Fruit fly (Drosophila melanogaster) whole organism, wandering third instar larva: ENCODE results near the gene CG11878.

ENCODE experiments used
- Dif ChIP-seq: fragments of 200-275, 200-300 bp; sonication (Bioruptor generic); optimal IDR thresholded peaks from 2 replicates; lab custom pipeline; 2018; ENCODE audit warnings: missing biosample characterization, missing genetic modification characterization; ENCODE audit not compliant: partially characterized antibody
- Hnf4 ChIP-seq: fragments of 200-800 bp; sonication (Bioruptor generic); optimal IDR thresholded peaks from 2 replicates; lab custom pipeline; 2016; ENCODE audit warnings: missing biosample characterization, mild to moderate bottlenecking, missing genetic modification characterization
- Myc ChIP-seq: fragments of >200 bp; optimal IDR thresholded peaks from 2 replicates; lab custom pipeline; 2017
- OdsH ChIP-seq: fragments of 200-800 bp; sonication (Bioruptor generic); optimal IDR thresholded peaks from 2 replicates; lab custom pipeline; 2016; ENCODE audit warnings: missing biosample characterization, mild to moderate bottlenecking, missing genetic modification characterization
- Rel ChIP-seq, 2 experiments: fragments of 200-800 bp; sonication (Bioruptor generic) in 1 of 2; optimal IDR thresholded peaks; 2 replicates in 1 of 2; 3 replicates in 1 of 2; lab custom pipeline; 2016 to 2019; ENCODE audit warnings: mild to moderate bottlenecking in 2 of 2, missing biosample characterization in 2 of 2, missing genetic modification characterization in 2 of 2, moderate library complexity in 1 of 2
- dsf ChIP-seq: sonication (Bioruptor generic); optimal IDR thresholded peaks from 2 replicates; lab custom pipeline; 2016; ENCODE audit warnings: missing biosample characterization, missing genetic modification characterization, borderline replicate concordance
- foxo ChIP-seq, 2 experiments: fragments of 200-800 bp; sonication (Bioruptor generic); optimal IDR thresholded peaks; 2 replicates in 1 of 2; 3 replicates in 1 of 2; lab custom pipeline; 2016 to 2017; ENCODE audit warnings: missing biosample characterization in 2 of 2, missing genetic modification characterization in 2 of 2
- fru ChIP-seq: fragments of 200-800 bp; sonication (Bioruptor generic); optimal IDR thresholded peaks from 3 replicates; lab custom pipeline; 2016; ENCODE audit warnings: missing biosample characterization, mild to moderate bottlenecking, missing genetic modification characterization

DNA sequence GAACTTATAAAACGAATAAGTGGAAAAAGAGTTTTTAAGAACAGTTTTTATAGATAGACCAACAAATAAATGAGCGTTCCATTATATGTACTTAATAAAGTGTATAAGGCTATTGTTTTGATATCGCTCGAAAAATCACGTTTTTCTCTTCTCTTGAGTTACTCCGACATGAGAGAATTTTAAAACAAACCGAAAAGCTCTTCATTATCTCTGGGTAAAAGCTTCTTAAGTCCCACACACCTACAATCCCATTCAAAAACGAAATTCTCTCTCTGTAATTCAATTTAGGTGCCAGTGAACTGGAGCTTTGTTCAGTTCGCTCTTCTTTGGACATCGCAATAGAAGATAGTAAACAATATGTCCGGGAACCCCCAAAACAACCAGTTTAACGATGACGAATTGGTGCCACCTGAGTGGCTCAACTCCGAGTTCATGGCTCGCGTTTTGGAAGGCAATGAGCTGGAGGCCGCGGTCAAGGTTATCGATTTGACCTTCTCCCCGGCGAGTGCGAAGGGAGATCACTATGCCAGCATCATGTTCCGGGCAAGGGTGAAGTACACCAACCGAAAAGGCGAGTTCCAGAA lies 30.3 kb downstream of the CG11878 start, which contains the start of gene CG31436:
- TF ChIP-seq Dif (GFP tag; lab: Kevin White, UChicago) (no peak), Hnf4 (no peak), Rel (GFP tag; optimal IDR thresholded peaks at IDR 0.05; lab: Kevin White, UChicago) (no peak), Rel (tag; optimal IDR thresholded peaks at IDR 0.05; lab: Kevin White, UChicago) (peak; percentile 99), foxo (GFP tag; optimal IDR thresholded peaks at IDR 0.05; lab: Kevin White, UChicago) (no peak), OdsH (no peak), dsf (GFP tag; lab: Kevin White, UChicago) (no peak), fru (GFP tag; lab: Kevin White, UChicago) (no peak), Myc (no peak)
